Worm (Caenorhabditis elegans) whole organism, early embryonic: ENCODE measurements around the gene clec-2.

Experiments
- aly-1 ChIP-seq: sonication (generic microtip); optimal IDR thresholded peaks from 2 replicates; lab custom pipeline; 2016; ENCODE audit warnings: missing genetic modification characterization, missing compliant biosample characterization
- ama-1 ChIP-seq: fragments of 150-350 bp; optimal IDR thresholded peaks from 2 replicates; lab custom pipeline; 2014
- flt-1 ChIP-seq: fragments of 200-800 bp; sonication (Bioruptor generic); IDR thresholded peaks from 2 replicates; pipeline ENCODE4 v1.3.6; 2022; ENCODE audit warnings: missing genetic modification characterization, missing compliant biosample characterization
- hmbx-1 ChIP-seq: sonication (generic microtip); optimal IDR thresholded peaks from 2 replicates; lab custom pipeline; 2016; ENCODE audit warnings: mild to moderate bottlenecking, missing genetic modification characterization, missing compliant biosample characterization

ce11 chrII:3036344-3036743, 13.1 kb upstream of the clec-2 start:
- no peak for TF ChIP-seq ama-1 (lab: Kevin White, UChicago)
- TF ChIP-seq aly-1 (tag; lab: Kevin White, UChicago), result no peak
- TF ChIP-seq flt-1, result no peak
- no peak for TF ChIP-seq hmbx-1 (tag; lab: Kevin White, UChicago)
